Fruit fly (Drosophila melanogaster): ENCODE data around the gene CG32447.

dm6 chr3L:21718233-21718632 is 12.1 kb upstream of the CG32447 start:
- TF ChIP-seq CG14655 (GFP tag; optimal IDR thresholded peaks at IDR 0.05) (no peak), CG15710 (tag; optimal IDR thresholded peaks at IDR 0.05) (no peak), rn (GFP tag; IDR thresholded peaks at IDR 0.05) (no peak), CG4496 (GFP tag; IDR thresholded peaks at IDR 0.05) (no peak), EcR (GFP tag; optimal IDR thresholded peaks at IDR 0.05) (no peak), CG12605 (GFP tag; IDR thresholded peaks at IDR 0.05) (no peak), CG8301 (tag; optimal IDR thresholded peaks at IDR 0.05) (no peak), D1 (tag; optimal IDR thresholded peaks at IDR 0.05) (no peak), Ets98B (GFP tag; IDR thresholded peaks at IDR 0.05) (no peak), CG10348 (GFP tag; IDR thresholded peaks at IDR 0.05) (no peak), Snoo (tag; optimal IDR thresholded peaks at IDR 0.05) (no peak), Pif1A (GFP tag; optimal IDR thresholded peaks at IDR 0.05) (no peak), Pif1B (GFP tag; optimal IDR thresholded peaks at IDR 0.05) (no peak)

Measured in whole organism, pupa.